Fruit fly (Drosophila melanogaster) S2 (cell line): ENCODE results near the gene ZnT63C.

Experiments
- CG8478 ChIP-seq: fragments of >200 bp; optimal IDR thresholded peaks from 2 replicates; lab custom pipeline; 2018
- CTCF ChIP-seq, 2 experiments: fragments of >200 bp; optimal IDR thresholded peaks; 2 replicates each; lab custom pipeline; 2018

The ZnT63C gene

dm6 chr3L:3303534-3304459 is at the start of gene ZnT63C:
Gene ZnT63C (plus strand): TSS chr3L:3303708.
- TF ChIP-seq CG8478 (lab: Kevin White, UChicago) (no peak), CTCF (optimal IDR thresholded peaks at IDR 0.05; lab: Kevin White, UChicago) (no peak)

DNA sequence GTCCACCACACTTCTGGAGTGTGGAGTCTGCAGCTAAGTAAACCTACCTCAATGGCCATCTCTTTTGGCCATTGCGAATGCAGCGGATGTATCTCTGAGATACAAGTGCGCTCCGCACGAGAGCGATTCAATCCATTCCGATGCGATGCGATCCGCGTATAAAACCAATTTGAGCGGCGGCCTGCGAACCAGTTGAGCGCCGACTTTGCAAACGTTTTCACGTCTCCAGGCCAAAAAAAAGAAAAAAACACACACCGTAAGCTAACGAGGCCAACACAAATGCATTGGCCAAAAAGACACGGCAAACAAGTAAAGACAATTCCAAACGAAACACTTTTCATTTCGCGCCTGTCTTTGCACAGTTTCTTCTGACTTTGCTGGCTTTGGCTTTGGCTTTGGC is 45.8 kb upstream of the ZnT63C start, which contains the start of gene ckd:
Gene ckd, plus strand, starts transcription at position 189 of the 400 bp plus-strand sequence.
- TF ChIP-seq CTCF (optimal IDR thresholded peaks at IDR 0.05; lab: Kevin White, UChicago) (no peak), CG8478 (lab: Kevin White, UChicago) (no peak)

DNA sequence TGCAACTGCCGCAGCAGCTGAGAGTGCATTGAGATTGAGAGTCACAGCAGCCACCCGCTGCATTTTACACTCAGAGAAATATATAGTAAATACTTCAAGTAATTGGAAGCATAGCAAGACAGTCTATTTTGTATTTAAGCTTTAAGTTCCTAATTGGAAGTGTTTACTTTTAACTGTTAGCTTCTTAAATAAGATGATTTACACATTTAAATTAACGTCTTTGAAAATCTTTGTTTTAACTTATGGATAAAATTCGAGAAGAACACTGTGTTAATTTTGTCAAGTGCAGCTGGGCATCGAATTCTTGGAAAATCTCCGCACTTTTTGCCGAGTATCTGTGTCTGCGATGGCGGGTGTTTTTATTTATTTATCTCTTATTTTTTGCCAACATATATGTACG is 43.8 kb upstream of the ZnT63C start:
- TF ChIP-seq CTCF (optimal IDR thresholded peaks at IDR 0.05; lab: Kevin White, UChicago), result no peak
- no peak for TF ChIP-seq CG8478 (lab: Kevin White, UChicago)

dm6 chr3L:3261642-3262041 is 41.9 kb upstream of the ZnT63C start:
- TF ChIP-seq CTCF (optimal IDR thresholded peaks at IDR 0.05; lab: Kevin White, UChicago), result no peak
- TF ChIP-seq CG8478 (lab: Kevin White, UChicago), result no peak

- TF ChIP-seq CG8478 (lab: Kevin White, UChicago) (no peak), CTCF (optimal IDR thresholded peaks at IDR 0.05; lab: Kevin White, UChicago) (no peak)
These were observed 37.2 kb upstream of the ZnT63C start for dm6 chr3L:3266306-3266705.

- TF ChIP-seq CG8478 (lab: Kevin White, UChicago) (no peak), CTCF (optimal IDR thresholded peaks at IDR 0.05; lab: Kevin White, UChicago) (no peak)
These were observed 35.3 kb upstream of the ZnT63C start, which contains the start of gene CG34265 for dm6 chr3L:3268161-3268560. Gene CG34265 (plus strand): TSS chr3L:3268461.

- no peak for TF ChIP-seq CTCF (optimal IDR thresholded peaks at IDR 0.05; lab: Kevin White, UChicago)
These were observed 32.8 kb upstream of the ZnT63C start, which contains the start of gene CG14960 for dm6 chr3L:3270736-3271135. Gene CG14960 (plus strand): TSS chr3L:3271036.

dm6 chr3L:3274463-3275177 is 28.9 kb upstream of the ZnT63C start:
- TF ChIP-seq CG8478 (lab: Kevin White, UChicago), result no peak
- no peak for TF ChIP-seq CTCF (optimal IDR thresholded peaks at IDR 0.05; lab: Kevin White, UChicago)

dm6 chr3L:3276930-3277329 is 26.6 kb upstream of the ZnT63C start:
- TF ChIP-seq CG8478 (lab: Kevin White, UChicago) (no peak), CTCF (optimal IDR thresholded peaks at IDR 0.05; lab: Kevin White, UChicago) (peak; percentile 46 to 66)

- no peak for TF ChIP-seq CG8478 (lab: Kevin White, UChicago)
- TF ChIP-seq CTCF (optimal IDR thresholded peaks at IDR 0.05; lab: Kevin White, UChicago), result no peak
These were observed 23.6 kb upstream of the ZnT63C start, which contains the start of gene CG12017 for dm6 chr3L:3279930-3280329. Gene CG12017 (plus strand): TSS chr3L:3280239.

- TF ChIP-seq CTCF (optimal IDR thresholded peaks at IDR 0.05; lab: Kevin White, UChicago) (no peak), CG8478 (lab: Kevin White, UChicago) (no peak)
These were observed 20.2 kb upstream of the ZnT63C start for dm6 chr3L:3283264-3283663.

dm6 chr3L:3284900-3285299 is 18.6 kb upstream of the ZnT63C start:
- TF ChIP-seq CG8478 (lab: Kevin White, UChicago) (no peak), CTCF (optimal IDR thresholded peaks at IDR 0.05; lab: Kevin White, UChicago) (no peak)

DNA sequence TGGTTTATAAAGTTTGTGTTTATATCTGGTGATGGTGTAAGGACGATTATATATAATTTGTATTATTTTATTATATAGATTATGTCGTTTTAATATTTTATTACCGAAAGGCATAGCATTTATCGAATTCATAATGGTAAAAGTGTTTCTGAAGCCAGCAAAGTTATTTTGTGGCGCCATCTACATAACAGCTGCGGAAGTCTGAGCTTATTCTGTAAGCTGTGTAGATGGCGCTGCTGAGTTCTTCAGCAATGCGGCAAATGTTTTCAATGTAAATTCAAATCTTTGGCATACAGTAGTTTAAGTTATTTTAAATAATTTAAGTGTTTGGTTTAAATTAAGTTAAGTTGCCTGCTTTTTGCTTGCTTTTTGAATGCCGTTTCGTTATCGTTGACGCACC is 15.1 kb upstream of the ZnT63C start:
- TF ChIP-seq CTCF (optimal IDR thresholded peaks at IDR 0.05; lab: Kevin White, UChicago), result peak; percentile 75 to 90
- no peak for TF ChIP-seq CG8478 (lab: Kevin White, UChicago)

DNA sequence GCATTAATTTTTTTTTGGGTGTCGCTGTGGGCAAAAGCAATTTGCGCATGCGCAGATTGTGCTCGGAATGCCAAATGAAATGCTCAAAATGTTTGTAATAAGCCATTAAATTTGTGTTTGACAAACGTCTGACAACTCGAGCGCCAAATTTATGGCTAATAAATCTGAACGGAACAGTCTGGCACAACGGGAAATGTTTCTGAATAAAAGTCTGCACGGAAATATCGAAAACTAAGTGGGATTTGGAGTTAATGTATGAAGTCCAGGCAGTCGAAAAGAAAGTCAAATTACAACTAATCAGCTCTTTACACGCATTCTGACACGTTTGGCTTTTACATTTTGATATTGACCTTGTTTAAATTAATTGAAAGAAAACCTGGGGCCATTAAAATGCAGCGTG is 12.3 kb upstream of the ZnT63C start, which contains the start of gene CG12009:
Gene CG12009, plus strand, starts transcription at position 301 of the 400 bp plus-strand sequence.
- no peak for TF ChIP-seq CTCF (optimal IDR thresholded peaks at IDR 0.05; lab: Kevin White, UChicago)

dm6 chr3L:3300345-3300744 is 3.2 kb upstream of the ZnT63C start:
- TF ChIP-seq CTCF (optimal IDR thresholded peaks at IDR 0.05; lab: Kevin White, UChicago) (no peak), CG8478 (lab: Kevin White, UChicago) (no peak)
